Worm (Caenorhabditis elegans) whole organism, L1 larva: ENCODE measurements around the gene srw-31.

Experiments
- C34B4.2 ChIP-seq: sonication (generic microtip); optimal IDR thresholded peaks from 2 replicates; lab custom pipeline; 2017; ENCODE audit warnings: mild to moderate bottlenecking, missing genetic modification characterization, missing compliant biosample characterization
- ceh-63 ChIP-seq: fragments of 200-800 bp; sonication (Bioruptor generic); optimal IDR thresholded peaks from 2 replicates; lab custom pipeline; 2018; ENCODE audit warnings: mild to moderate bottlenecking, missing genetic modification characterization, missing compliant biosample characterization
- ceh-8 ChIP-seq: fragments of 200-800 bp; sonication (Bioruptor generic); optimal IDR thresholded peaks from 2 replicates; lab custom pipeline; 2018; ENCODE audit warnings: mild to moderate bottlenecking, missing genetic modification characterization, moderate library complexity, missing compliant biosample characterization
- ceh-88 ChIP-seq: fragments of 200-800 bp; sonication (Bioruptor generic); IDR thresholded peaks from 2 replicates; pipeline ENCODE4 v1.3.6; 2022; ENCODE audit warnings: missing genetic modification characterization, missing compliant biosample characterization
- dpl-1 ChIP-seq, 3 experiments: fragments of 150-350 bp in 2 of 3; sonication (generic microtip) in 1 of 3; optimal IDR thresholded peaks; 2 replicates each; lab custom pipeline; 2014 to 2017; ENCODE audit warnings: missing biosample characterization in 3 of 3, missing genetic modification characterization in 3 of 3, missing genetic modification reagents in 3 of 3
- dsc-1 ChIP-seq: sonication (generic microtip); optimal IDR thresholded peaks from 2 replicates; lab custom pipeline; 2016; ENCODE audit warnings: mild to moderate bottlenecking, missing genetic modification characterization, missing compliant biosample characterization
- efl-1 ChIP-seq, 4 experiments: fragments of 150-350 bp; optimal IDR thresholded peaks in 3 of 4; peaks in 1 of 4; 1 replicate in 1 of 4; 2 replicates in 3 of 4; lab custom pipeline; 2014; ENCODE audit warnings: missing biosample characterization in 2 of 4, missing genetic modification characterization in 2 of 4, missing genetic modification reagents in 2 of 4
- efl-3 ChIP-seq: fragments of 200-800 bp; sonication (Bioruptor generic); optimal IDR thresholded peaks from 2 replicates; lab custom pipeline; 2018; ENCODE audit warnings: mild to moderate bottlenecking, missing genetic modification characterization, missing compliant biosample characterization
- egl-13 ChIP-seq: sonication (generic microtip); optimal IDR thresholded peaks from 2 replicates; lab custom pipeline; 2016; ENCODE audit warnings: missing genotype, missing genetic modification reagents, missing genetic modification characterization, missing compliant biosample characterization
- elt-2 ChIP-seq: sonication (generic microtip); optimal IDR thresholded peaks from 2 replicates; lab custom pipeline; 2016; ENCODE audit warnings: missing genetic modification characterization, mild to moderate bottlenecking, inconsistent platforms, missing compliant biosample characterization, missing genetic modification reagents
- elt-3 ChIP-seq, 6 experiments: fragments of 150-350 bp in 1 of 6; sonication (generic microtip); optimal IDR thresholded peaks; 2 replicates each; lab custom pipeline; 2017 to 2018; ENCODE audit warnings: missing biosample characterization in 6 of 6, missing genetic modification characterization in 6 of 6, inconsistent platforms in 1 of 6
- fkh-10 ChIP-seq: sonication (generic microtip); optimal IDR thresholded peaks from 2 replicates; lab custom pipeline; 2017; ENCODE audit warnings: missing biosample characterization, missing genetic modification reagents, missing genetic modification characterization
- fos-1 ChIP-seq: fragments of 150-350 bp; optimal IDR thresholded peaks from 2 replicates; lab custom pipeline; 2014; ENCODE audit warnings: missing biosample characterization, missing genetic modification characterization
- grh-1 ChIP-seq: fragments of 200-800 bp; sonication (Bioruptor generic); IDR thresholded peaks from 2 replicates; pipeline ENCODE4 v1.3.6; 2022; ENCODE audit warnings: missing genetic modification reagents, missing genetic modification characterization, missing compliant biosample characterization
- hlh-17 ChIP-seq: fragments of 200-800 bp; sonication (Bioruptor generic); optimal IDR thresholded peaks from 2 replicates; lab custom pipeline; 2018; ENCODE audit warnings: missing genetic modification characterization, mild to moderate bottlenecking, missing compliant biosample characterization, moderate library complexity, borderline replicate concordance
- isw-1 ChIP-seq: fragments of 200-800 bp; sonication (Bioruptor generic); IDR thresholded peaks from 2 replicates; pipeline ENCODE4 v1.3.6; 2022; ENCODE audit warnings: missing genetic modification characterization, missing compliant biosample characterization
- lin-14 ChIP-seq: fragments of 200-800 bp; sonication (Bioruptor generic); optimal IDR thresholded peaks from 2 replicates; lab custom pipeline; 2018; ENCODE audit warnings: mild to moderate bottlenecking, missing genetic modification characterization, moderate library complexity, missing compliant biosample characterization
- lin-35 ChIP-seq, 2 experiments: fragments of 150-350 bp; optimal IDR thresholded peaks; 2 replicates each; lab custom pipeline; 2014; ENCODE audit warnings: missing biosample characterization in 2 of 2, missing genetic modification characterization in 2 of 2, missing genetic modification reagents in 2 of 2
- lir-3 ChIP-seq: sonication (generic microtip); optimal IDR thresholded peaks from 2 replicates; lab custom pipeline; 2016; ENCODE audit warnings: mild to moderate bottlenecking, missing genetic modification characterization, moderate library complexity, missing compliant biosample characterization; ENCODE audit not compliant: poor library complexity
- mab-9 ChIP-seq: fragments of 200-800 bp; sonication (Bioruptor generic); IDR thresholded peaks from 2 replicates; pipeline ENCODE4 v1.3.6; 2022; ENCODE audit warnings: missing genetic modification reagents, missing genetic modification characterization, missing compliant biosample characterization
- mep-1 ChIP-seq: fragments of 150-350 bp; optimal IDR thresholded peaks from 2 replicates; lab custom pipeline; 2014; ENCODE audit warnings: missing biosample characterization, missing genetic modification characterization
- nhr-11 ChIP-seq: fragments of 150-350 bp; optimal IDR thresholded peaks from 2 replicates; lab custom pipeline; 2014; ENCODE audit warnings: missing biosample characterization, missing genetic modification characterization
- nhr-12 ChIP-seq: sonication (generic microtip); optimal IDR thresholded peaks from 2 replicates; lab custom pipeline; 2017; ENCODE audit warnings: missing biosample characterization, missing genetic modification characterization
- nhr-77 ChIP-seq: fragments of 150-350 bp; optimal IDR thresholded peaks from 2 replicates; lab custom pipeline; 2014; ENCODE audit warnings: missing biosample characterization, missing genetic modification characterization
- nhr-85 ChIP-seq: sonication (generic microtip); peaks from one replicate; lab custom pipeline; 2016; ENCODE audit warnings: missing genetic modification characterization, inconsistent platforms, missing compliant biosample characterization
- nhr-90 ChIP-seq: sonication (generic microtip); optimal IDR thresholded peaks from 2 replicates; lab custom pipeline; 2016; ENCODE audit warnings: mild to moderate bottlenecking, missing genetic modification characterization, missing compliant biosample characterization; ENCODE audit not compliant: poor library complexity
- pag-3 ChIP-seq: sonication (generic microtip); optimal IDR thresholded peaks from 2 replicates; lab custom pipeline; 2017; ENCODE audit warnings: missing genetic modification characterization, mild to moderate bottlenecking, missing compliant biosample characterization, antibody characterized with exemption, borderline replicate concordance; ENCODE audit not compliant: insufficient read depth
- rnt-1 ChIP-seq: sonication (generic microtip); optimal IDR thresholded peaks from 2 replicates; lab custom pipeline; 2016; ENCODE audit warnings: mild to moderate bottlenecking, missing genetic modification characterization, moderate library complexity, missing compliant biosample characterization
- snpc-4 ChIP-seq: fragments of 150-350 bp; optimal IDR thresholded peaks from 2 replicates; lab custom pipeline; 2014; ENCODE audit warnings: missing biosample characterization, missing genetic modification characterization
- swsn-7 ChIP-seq: sonication (generic microtip); optimal IDR thresholded peaks from 2 replicates; lab custom pipeline; 2016; ENCODE audit warnings: missing genetic modification characterization, missing compliant biosample characterization
- tbx-2 ChIP-seq: sonication (generic microtip); optimal IDR thresholded peaks from 2 replicates; lab custom pipeline; 2016; ENCODE audit warnings: missing genetic modification characterization, missing compliant biosample characterization
- unc-62 ChIP-seq: fragments of 150-350 bp; optimal IDR thresholded peaks from 2 replicates; lab custom pipeline; 2014; ENCODE audit warnings: missing biosample characterization, missing genetic modification reagents, missing genetic modification characterization
- vab-15 ChIP-seq: sonication (generic microtip); optimal IDR thresholded peaks from 2 replicates; lab custom pipeline; 2017; ENCODE audit warnings: missing genotype, mild to moderate bottlenecking, missing genetic modification characterization, missing compliant biosample characterization
- zip-4 ChIP-seq: fragments of 200-800 bp; sonication (Bioruptor generic); optimal IDR thresholded peaks from 2 replicates; lab custom pipeline; 2018; ENCODE audit warnings: mild to moderate bottlenecking, missing genetic modification characterization, moderate library complexity, missing compliant biosample characterization

The srw-31 gene

ce11 chrV:17467881-17468280 lies 38.5 kb upstream of the srw-31 start:
- no peak for TF ChIP-seq egl-13
- TF ChIP-seq vab-15 (tag; lab: Kevin White, UChicago): no peak
- no peak for TF ChIP-seq C34B4.2 (tag; lab: Kevin White, UChicago)
- no peak for TF ChIP-seq efl-1 (optimal IDR thresholded peaks at IDR 0.05; lab: Kevin White, UChicago)
- peak in 1 of 2 experiments; percentile 59 for TF ChIP-seq efl-1 (GFP tag; optimal IDR thresholded peaks at IDR 0.05 in 1 of 2; lab: Kevin White, UChicago)
- TF ChIP-seq pag-3: no peak
- TF ChIP-seq isw-1 (GFP tag; lab: Robert Waterston, UW): no peak
- TF ChIP-seq fkh-10 (GFP tag; lab: Kevin White, UChicago): no peak
- no peak for TF ChIP-seq hlh-17 (GFP tag; lab: Kevin White, UChicago)

ce11 chrV:17469180-17469579 lies 37.2 kb upstream of the srw-31 start, which contains the start of gene F20E11.17:
Gene F20E11.17 (minus strand): TSS chrV:17469280.
- no peak for TF ChIP-seq grh-1 (GFP tag; lab: Robert Waterston, UW)
- no peak for TF ChIP-seq isw-1 (GFP tag; lab: Robert Waterston, UW)
- no peak for TF ChIP-seq elt-3 (tag; optimal IDR thresholded peaks at IDR 0.05; lab: Kevin White, UChicago)
- no peak for TF ChIP-seq snpc-4 (tag; lab: Kevin White, UChicago)
- TF ChIP-seq nhr-90 (tag; lab: Kevin White, UChicago): no peak
- no peak for TF ChIP-seq ceh-63
- no peak for TF ChIP-seq rnt-1
- TF ChIP-seq mep-1 (tag; lab: Kevin White, UChicago): no peak
- no peak for TF ChIP-seq unc-62
- no peak for TF ChIP-seq lir-3 (tag; lab: Kevin White, UChicago)
- no peak for TF ChIP-seq ceh-8 (GFP tag; lab: Kevin White, UChicago)

- TF ChIP-seq ceh-88 (GFP tag; lab: Robert Waterston, UW) (no peak), nhr-77 (tag; lab: Kevin White, UChicago) (no peak), efl-1 (optimal IDR thresholded peaks at IDR 0.05; lab: Kevin White, UChicago) (no peak), efl-1 (GFP tag; optimal IDR thresholded peaks at IDR 0.05 in 1 of 2; lab: Kevin White, UChicago) (no peak), vab-15 (tag; lab: Kevin White, UChicago) (no peak), nhr-11 (tag; lab: Kevin White, UChicago) (no peak), ceh-63 (no peak), lin-14 (GFP tag; lab: Kevin White, UChicago) (no peak), mep-1 (tag; lab: Kevin White, UChicago) (no peak), dpl-1 (GFP tag; optimal IDR thresholded peaks at IDR 0.05; lab: Kevin White, UChicago) (no peak), isw-1 (GFP tag; lab: Robert Waterston, UW) (no peak), swsn-7 (no peak), efl-3 (GFP tag; lab: Kevin White, UChicago) (no peak), mab-9 (no peak), pag-3 (no peak)
These were observed 34.8 kb upstream of the srw-31 start, which contains the start of gene srh-235 for ce11 chrV:17471564-17471963. Gene srh-235 (minus strand): TSS chrV:17471664.

ce11 chrV:17473699-17474098 lies 32.7 kb upstream of the srw-31 start, which contains the start of gene srh-123:
Gene srh-123 (plus strand): TSS chrV:17473999.
- TF ChIP-seq tbx-2 (no peak), zip-4 (GFP tag; lab: Kevin White, UChicago) (no peak), ceh-63 (no peak), lin-35 (GFP tag; optimal IDR thresholded peaks at IDR 0.05; lab: Kevin White, UChicago) (no peak), elt-2 (tag; lab: Kevin White, UChicago) (no peak), nhr-12 (tag; lab: Kevin White, UChicago) (no peak), nhr-85 (no peak), ceh-88 (GFP tag; lab: Robert Waterston, UW) (no peak), dsc-1 (tag; lab: Kevin White, UChicago) (no peak), fos-1 (tag; lab: Kevin White, UChicago) (no peak), dpl-1 (GFP tag; optimal IDR thresholded peaks at IDR 0.05; lab: Kevin White, UChicago) (no peak), mep-1 (tag; lab: Kevin White, UChicago) (no peak), fkh-10 (GFP tag; lab: Kevin White, UChicago) (no peak)
